Fruit fly (Drosophila melanogaster) whole organism, embryonic: ENCODE measurements around the gene CG6497.
A peak's percentile ranks its signal among the peaks of the same experiment; 100 is the strongest.

Experiments used
- Adf1 ChIP-seq: fragments of 200-800 bp; sonication (Bioruptor generic); IDR thresholded peaks from 2 replicates; pipeline ENCODE4 v1.3.6; 2022; ENCODE audit warnings: missing biosample characterization, missing genetic modification characterization
- Asciz ChIP-seq: fragments of 200-800 bp; sonication (Bioruptor generic); optimal IDR thresholded peaks from 2 replicates; lab custom pipeline; 2017; ENCODE audit warnings: missing biosample characterization, mild to moderate bottlenecking, missing genetic modification characterization, missing genetic modification reagents
- CG10209 ChIP-seq: fragments of 200-800 bp; sonication (Bioruptor generic); optimal IDR thresholded peaks from 3 replicates; lab custom pipeline; 2017; ENCODE audit warnings: missing biosample characterization, mild to moderate bottlenecking, missing genetic modification characterization, missing genetic modification reagents
- CG1024 ChIP-seq: fragments of 200-800 bp; sonication (Bioruptor generic); IDR thresholded peaks from 2 replicates; pipeline ENCODE4 v1.3.6; 2022; ENCODE audit warnings: missing biosample characterization, missing genetic modification characterization
- CG11093 ChIP-seq: fragments of 200-800 bp; sonication (Bioruptor generic); IDR thresholded peaks from 3 replicates; pipeline ENCODE4 v1.3.6; 2022; ENCODE audit warnings: missing biosample characterization, missing genetic modification characterization
- CG12155 ChIP-seq: fragments of 200-800 bp; sonication (Bioruptor generic); optimal IDR thresholded peaks from 3 replicates; lab custom pipeline; 2016; ENCODE audit warnings: missing biosample characterization, missing genetic modification characterization
- CG12744 ChIP-seq: fragments of 200-800 bp; sonication (Bioruptor generic); optimal IDR thresholded peaks from 2 replicates; lab custom pipeline; 2016; ENCODE audit warnings: missing biosample characterization, missing genetic modification characterization
- CG13424 ChIP-seq: fragments of 200-800 bp; sonication (Bioruptor generic); optimal IDR thresholded peaks from 2 replicates; lab custom pipeline; 2019; ENCODE audit warnings: missing biosample characterization, mild to moderate bottlenecking, missing genetic modification characterization, moderate library complexity
- CG15479 ChIP-seq: fragments of 200-800 bp; sonication (Bioruptor generic); optimal IDR thresholded peaks from 3 replicates; lab custom pipeline; 2019; ENCODE audit warnings: missing biosample characterization, mild to moderate bottlenecking, missing genetic modification characterization, moderate library complexity
- CG15514 ChIP-seq: fragments of 200-800 bp; sonication (Bioruptor generic); optimal IDR thresholded peaks from 3 replicates; lab custom pipeline; 2017; ENCODE audit warnings: missing biosample characterization, missing genetic modification characterization, mild to moderate bottlenecking, moderate library complexity, missing genetic modification reagents
- CG17328 ChIP-seq: fragments of 200-800 bp; sonication (Bioruptor generic); IDR thresholded peaks from 2 replicates; pipeline ENCODE4 v1.3.6; 2022; ENCODE audit warnings: missing biosample characterization, missing genetic modification characterization
- CG18599 ChIP-seq: fragments of 200-800 bp; sonication (Bioruptor generic); optimal IDR thresholded peaks from 3 replicates; lab custom pipeline; 2017; ENCODE audit warnings: missing biosample characterization, missing genetic modification characterization, mild to moderate bottlenecking, moderate library complexity, missing genetic modification reagents
- CG2199 ChIP-seq: fragments of 200-800 bp; sonication (Bioruptor generic); IDR thresholded peaks from 3 replicates; pipeline ENCODE4 v1.3.6; 2022; ENCODE audit warnings: missing biosample characterization, missing genetic modification characterization
- CG31388 ChIP-seq: fragments of 200-800 bp; sonication (Bioruptor generic); optimal IDR thresholded peaks from 2 replicates; lab custom pipeline; 2016; ENCODE audit warnings: missing biosample characterization, missing genetic modification characterization
- CG3407 ChIP-seq: fragments of 200-800 bp; sonication (Bioruptor generic); optimal IDR thresholded peaks from 2 replicates; lab custom pipeline; 2018; ENCODE audit warnings: missing biosample characterization, mild to moderate bottlenecking, missing genetic modification characterization
- CG3995 ChIP-seq: fragments of 200-800 bp; sonication (Bioruptor generic); optimal IDR thresholded peaks from 3 replicates; lab custom pipeline; 2016; ENCODE audit warnings: missing biosample characterization, missing genetic modification characterization
- CG43689 ChIP-seq: fragments of 200-800 bp; sonication (Bioruptor generic); IDR thresholded peaks from 2 replicates; pipeline ENCODE4 v1.3.6; 2022; ENCODE audit warnings: missing biosample characterization, missing genetic modification characterization
- CG6654 ChIP-seq: fragments of 200-800 bp; sonication (Bioruptor generic); optimal IDR thresholded peaks from 2 replicates; lab custom pipeline; 2017; ENCODE audit warnings: missing biosample characterization, mild to moderate bottlenecking, missing genetic modification characterization
- CG6683 ChIP-seq: fragments of 200-800 bp; sonication (Bioruptor generic); optimal IDR thresholded peaks from 2 replicates; lab custom pipeline; 2017; ENCODE audit warnings: missing biosample characterization, mild to moderate bottlenecking, missing genetic modification characterization, missing genetic modification reagents
- CG6854 ChIP-seq: fragments of 200-800 bp; sonication (Bioruptor generic); optimal IDR thresholded peaks from 3 replicates; lab custom pipeline; 2017; ENCODE audit warnings: missing biosample characterization, mild to moderate bottlenecking, missing genetic modification characterization
- CG8089 ChIP-seq: fragments of 200-800 bp; sonication (Bioruptor generic); optimal IDR thresholded peaks from 3 replicates; lab custom pipeline; 2016; ENCODE audit warnings: missing biosample characterization, missing genetic modification characterization
- CG8478 ChIP-seq: fragments of >200 bp; optimal IDR thresholded peaks from 2 replicates; lab custom pipeline; 2018
- CG9797 ChIP-seq: fragments of 200-800 bp; sonication (Bioruptor generic); optimal IDR thresholded peaks from 3 replicates; lab custom pipeline; 2018; ENCODE audit warnings: missing biosample characterization, mild to moderate bottlenecking, missing genetic modification characterization
- Doc2 ChIP-seq: fragments of 200-800 bp; sonication (Bioruptor generic); IDR thresholded peaks from 2 replicates; pipeline ENCODE4 v1.3.6; 2022; ENCODE audit warnings: missing biosample characterization, missing genetic modification characterization
- GATAe ChIP-seq: fragments of 200-800 bp; sonication (Bioruptor generic); conservative IDR thresholded peaks from 2 replicates; pipeline ENCODE4 v1.3.6; 2022; ENCODE audit warnings: missing biosample characterization, missing genetic modification characterization
- Hey ChIP-seq: fragments of 200-800 bp; sonication (Bioruptor generic); optimal IDR thresholded peaks from 3 replicates; lab custom pipeline; 2018; ENCODE audit warnings: missing biosample characterization, mild to moderate bottlenecking, missing genetic modification characterization
- Hr51 ChIP-seq, 2 experiments: fragments of 200-800 bp; sonication (Bioruptor generic); optimal IDR thresholded peaks; 2 replicates in 1 of 2; 3 replicates in 1 of 2; lab custom pipeline; 2016 to 2018; ENCODE audit warnings: missing biosample characterization in 2 of 2, missing genetic modification characterization in 2 of 2, mild to moderate bottlenecking in 1 of 2, moderate library complexity in 1 of 2
- Spps ChIP-seq: fragments of 200-800 bp; sonication (Bioruptor generic); optimal IDR thresholded peaks from 2 replicates; lab custom pipeline; 2018; ENCODE audit warnings: missing biosample characterization, mild to moderate bottlenecking, missing genetic modification characterization
- Xbp1 ChIP-seq: fragments of 200-800 bp; sonication (Bioruptor generic); optimal IDR thresholded peaks from 3 replicates; lab custom pipeline; 2016; ENCODE audit warnings: missing biosample characterization, mild to moderate bottlenecking, missing genetic modification characterization
- ash1 ChIP-seq: fragments of 200-800 bp; sonication (Bioruptor generic); optimal IDR thresholded peaks from 2 replicates; lab custom pipeline; 2018; ENCODE audit warnings: missing biosample characterization, mild to moderate bottlenecking, missing genetic modification characterization
- az2 ChIP-seq: fragments of 200-800 bp; sonication (Bioruptor generic); optimal IDR thresholded peaks from 3 replicates; lab custom pipeline; 2016; ENCODE audit warnings: missing biosample characterization, missing genetic modification characterization
- bigmax ChIP-seq: fragments of 200-800 bp; sonication (Bioruptor generic); optimal IDR thresholded peaks from 2 replicates; lab custom pipeline; 2018; ENCODE audit warnings: missing biosample characterization, mild to moderate bottlenecking, missing genetic modification characterization
- br ChIP-seq: fragments of >200 bp; optimal IDR thresholded peaks from 2 replicates; lab custom pipeline; 2017
- emc ChIP-seq: fragments of 200-800 bp; sonication (Bioruptor generic); optimal IDR thresholded peaks from 2 replicates; lab custom pipeline; 2016; ENCODE audit warnings: missing biosample characterization, missing genetic modification characterization
- esg ChIP-seq: fragments of 200-800 bp; sonication (Bioruptor generic); conservative IDR thresholded peaks from 2 replicates; pipeline ENCODE4 v1.3.6; 2022; ENCODE audit warnings: missing biosample characterization, missing genetic modification characterization
- ftz-f1 ChIP-seq: fragments of 200-800 bp; sonication (Bioruptor generic); optimal IDR thresholded peaks from 2 replicates; lab custom pipeline; 2016; ENCODE audit warnings: missing biosample characterization, missing genetic modification characterization
- kah ChIP-seq: fragments of 200-800 bp; sonication (Bioruptor generic); optimal IDR thresholded peaks from 2 replicates; lab custom pipeline; 2018; ENCODE audit warnings: missing biosample characterization, mild to moderate bottlenecking, missing genetic modification characterization
- klu ChIP-seq: fragments of 200-800 bp; sonication (Bioruptor generic); IDR thresholded peaks from 2 replicates; pipeline ENCODE4 v1.3.6; 2022; ENCODE audit warnings: missing biosample characterization, missing genetic modification characterization
- knrl ChIP-seq: fragments of 200-800 bp; sonication (Bioruptor generic); IDR thresholded peaks from 3 replicates; pipeline ENCODE4 v1.3.6; 2022; ENCODE audit warnings: missing biosample characterization, missing genetic modification characterization; ENCODE audit not compliant: partially characterized antibody
- lov ChIP-seq, 2 experiments: fragments of 200-800 bp in 1 of 2; fragments of >200 bp in 1 of 2; sonication (Bioruptor generic) in 1 of 2; IDR thresholded peaks in 1 of 2; optimal IDR thresholded peaks in 1 of 2; 2 replicates in 1 of 2; 3 replicates in 1 of 2; pipeline versions ENCODE4 v1.3.6 to Lab custom; 2017 to 2022; ENCODE audit warnings: missing biosample characterization in 1 of 2, missing genetic modification characterization in 1 of 2
- pan ChIP-seq, 4 experiments: fragments of >200 bp in 3 of 4; fragments of 200-800 bp in 1 of 4; sonication (Bioruptor generic) in 1 of 4; optimal IDR thresholded peaks in 3 of 4; IDR thresholded peaks in 1 of 4; 2 replicates each; pipeline versions ENCODE4 v1.3.6 to Lab custom; 2017 to 2022; ENCODE audit warnings: missing biosample characterization in 2 of 4, missing genetic modification characterization in 2 of 4, mixed read lengths in 1 of 4
- pros ChIP-seq: fragments of 200-800 bp; sonication (Bioruptor generic); optimal IDR thresholded peaks from 3 replicates; lab custom pipeline; 2019; ENCODE audit warnings: missing biosample characterization, mild to moderate bottlenecking, missing genetic modification characterization, moderate library complexity
- ranshi ChIP-seq: fragments of 200-800 bp; sonication (Bioruptor generic); IDR thresholded peaks from 2 replicates; pipeline ENCODE4 v1.3.6; 2022; ENCODE audit warnings: missing biosample characterization, missing genetic modification characterization
- ro ChIP-seq: fragments of 200-800 bp; sonication (Bioruptor generic); IDR thresholded peaks from 2 replicates; pipeline ENCODE4 v1.3.6; 2022; ENCODE audit warnings: missing biosample characterization, missing genetic modification characterization
- scrt ChIP-seq: fragments of 200-800 bp; sonication (Bioruptor generic); optimal IDR thresholded peaks from 2 replicates; lab custom pipeline; 2018; ENCODE audit warnings: missing biosample characterization, mild to moderate bottlenecking, missing genetic modification characterization, moderate library complexity
- seq ChIP-seq: fragments of 200-800 bp; sonication (Bioruptor generic); IDR thresholded peaks from 2 replicates; pipeline ENCODE4 v1.3.6; 2022; ENCODE audit warnings: missing biosample characterization, missing genetic modification characterization
- tin ChIP-seq: fragments of 200-800 bp; sonication (Bioruptor generic); optimal IDR thresholded peaks from 3 replicates; lab custom pipeline; 2016; ENCODE audit warnings: missing biosample characterization, missing genetic modification characterization
- trh ChIP-seq: fragments of 200-800 bp; sonication (Bioruptor generic); optimal IDR thresholded peaks from 2 replicates; lab custom pipeline; 2016; ENCODE audit warnings: missing biosample characterization, missing genetic modification characterization
- tup ChIP-seq: fragments of 200-800 bp; sonication (Bioruptor generic); optimal IDR thresholded peaks from 2 replicates; lab custom pipeline; 2016; ENCODE audit warnings: missing biosample characterization, mild to moderate bottlenecking, missing genetic modification characterization, moderate library complexity

Gene CG6497

dm6 chr3L:17242078-17242613, 11.6 kb downstream of the CG6497 start, which contains the start of gene Afg3l2 (continued):
- TF ChIP-seq CG6683 (GFP tag; lab: Kevin White, UChicago): no peak
- TF ChIP-seq Asciz (GFP tag; lab: Kevin White, UChicago): peak; percentile 51
- no peak for TF ChIP-seq CG6854
- peak; percentile 24 for TF ChIP-seq CG6654 (GFP tag; lab: Kevin White, UChicago)
- TF ChIP-seq CG12155 (GFP tag; lab: Kevin White, UChicago): peak; percentile 40
- 0 out of 3 replicates have a peak, but pooled peaks have one; percentile 50 for TF ChIP-seq CG2199
- TF ChIP-seq klu (GFP tag; lab: Robert Waterston, UW): peak; percentile 55
- TF ChIP-seq GATAe (GFP tag; lab: Robert Waterston, UW): no peak; the same call in 1 of the 2 replicates
- TF ChIP-seq kah: no peak
- TF ChIP-seq trh (GFP tag; lab: Kevin White, UChicago): peak; percentile 15
- peak; percentile 42 for TF ChIP-seq CG15514 (GFP tag; lab: Kevin White, UChicago)
- TF ChIP-seq CG43689: no peak
- no peak for TF ChIP-seq pros
- no peak for TF ChIP-seq ftz-f1 (GFP tag; lab: Kevin White, UChicago)
- TF ChIP-seq Adf1 (GFP tag; lab: Robert Waterston, UW): no peak
- peak; percentile 63 for TF ChIP-seq CG18599
- no peak for TF ChIP-seq seq (GFP tag; lab: Robert Waterston, UW)
- TF ChIP-seq bigmax (GFP tag; lab: Kevin White, UChicago): no peak
- no peak for TF ChIP-seq Hey
- peak; percentile 3 for TF ChIP-seq CG3407
- TF ChIP-seq esg (GFP tag; lab: Robert Waterston, UW): no peak
- no peak for TF ChIP-seq CG12744 (GFP tag; lab: Kevin White, UChicago)
- TF ChIP-seq CG1024 (GFP tag; lab: Robert Waterston, UW): peak; percentile 57; the same call in 1 of the 2 replicates
- TF ChIP-seq pan (optimal IDR thresholded peaks at IDR 0.05; lab: Kevin White, UChicago): no peak
- peak in 1 of 2 experiments; percentile 73 for TF ChIP-seq pan (GFP tag; optimal IDR thresholded peaks at IDR 0.05 in 1 of 2, IDR thresholded peaks at IDR 0.05 in 1 of 2)
- peak; percentile 81; the same call in 1 of the 2 replicates for TF ChIP-seq ranshi (GFP tag; lab: Robert Waterston, UW)
- TF ChIP-seq CG17328 (GFP tag; lab: Robert Waterston, UW): no peak; the same call in 1 of the 2 replicates
- peak; percentile 46 for TF ChIP-seq CG9797 (GFP tag; lab: Kevin White, UChicago)
- TF ChIP-seq tup (GFP tag; lab: Kevin White, UChicago): no peak
- TF ChIP-seq CG11093 (GFP tag; lab: Robert Waterston, UW): peak; percentile 82
- TF ChIP-seq Doc2 (GFP tag; lab: Robert Waterston, UW): no peak
- TF ChIP-seq scrt (GFP tag; lab: Kevin White, UChicago): peak; percentile 37
- peak; percentile 28 for TF ChIP-seq az2 (GFP tag; lab: Kevin White, UChicago)
- TF ChIP-seq CG31388 (GFP tag; lab: Kevin White, UChicago): no peak
- TF ChIP-seq emc (GFP tag; lab: Kevin White, UChicago): no peak
- TF ChIP-seq CG15479 (GFP tag; lab: Kevin White, UChicago): no peak
- TF ChIP-seq CG13424: peak; percentile 49
- no peak for TF ChIP-seq CG8478 (lab: Kevin White, UChicago)
- peak; percentile 88 for TF ChIP-seq CG3995 (GFP tag; lab: Kevin White, UChicago)
- peak; percentile 77 for TF ChIP-seq tin (GFP tag; lab: Kevin White, UChicago)
- TF ChIP-seq Hr51 (GFP tag; optimal IDR thresholded peaks at IDR 0.05; lab: Kevin White, UChicago): peak in 1 of 2 experiments; percentile 37
- no peak for TF ChIP-seq knrl (GFP tag; lab: Robert Waterston, UW)
- no peak for TF ChIP-seq lov (optimal IDR thresholded peaks at IDR 0.05; lab: Kevin White, UChicago)
- peak; percentile 52; the same call in 1 of the 3 replicates for TF ChIP-seq lov (GFP tag; IDR thresholded peaks at IDR 0.05; lab: Robert Waterston, UW)
- TF ChIP-seq ash1 (GFP tag; lab: Kevin White, UChicago): no peak
- TF ChIP-seq CG8089 (GFP tag; lab: Kevin White, UChicago): no peak
- TF ChIP-seq Xbp1 (GFP tag; lab: Kevin White, UChicago): peak; percentile 68
- TF ChIP-seq br (lab: Kevin White, UChicago): no peak
- 0 out of 2 replicates have a peak, but pooled peaks have one; percentile 9 for TF ChIP-seq ro (GFP tag; lab: Robert Waterston, UW)
- TF ChIP-seq Spps (tag; lab: Kevin White, UChicago): peak; percentile 50
- TF ChIP-seq CG10209 (GFP tag; lab: Kevin White, UChicago): no peak
